Worm (Caenorhabditis elegans) whole organism, L1 larva: ENCODE data around the gene rme-6.
A peak's percentile ranks its signal among the peaks of the same experiment; 100 is the strongest.

Experiments used
- F16B12.6 ChIP-seq: fragments of 150-350 bp; optimal IDR thresholded peaks from 2 replicates; lab custom pipeline; 2014; ENCODE audit warnings: missing biosample characterization, missing genetic modification characterization
- ama-1 ChIP-seq: fragments of 150-350 bp; optimal IDR thresholded peaks from 2 replicates; lab custom pipeline; 2014
- blmp-1 ChIP-seq: fragments of 150-350 bp; optimal IDR thresholded peaks from 2 replicates; lab custom pipeline; 2014; ENCODE audit warnings: missing biosample characterization, missing genetic modification characterization
- ceh-8 ChIP-seq: fragments of 200-800 bp; sonication (Bioruptor generic); optimal IDR thresholded peaks from 2 replicates; lab custom pipeline; 2018; ENCODE audit warnings: mild to moderate bottlenecking, missing genetic modification characterization, moderate library complexity, missing compliant biosample characterization
- ceh-82 ChIP-seq, 3 experiments: fragments of 150-350 bp in 1 of 3; sonication (generic microtip) in 2 of 3; optimal IDR thresholded peaks; 2 replicates each; lab custom pipeline; 2014 to 2017; ENCODE audit warnings: missing biosample characterization in 3 of 3, missing genetic modification characterization in 3 of 3
- dpl-1 ChIP-seq, 3 experiments: fragments of 150-350 bp in 2 of 3; sonication (generic microtip) in 1 of 3; optimal IDR thresholded peaks; 2 replicates each; lab custom pipeline; 2014 to 2017; ENCODE audit warnings: missing biosample characterization in 3 of 3, missing genetic modification characterization in 3 of 3, missing genetic modification reagents in 3 of 3
- efl-1 ChIP-seq, 4 experiments: fragments of 150-350 bp; optimal IDR thresholded peaks in 3 of 4; peaks in 1 of 4; 1 replicate in 1 of 4; 2 replicates in 3 of 4; lab custom pipeline; 2014; ENCODE audit warnings: missing biosample characterization in 2 of 4, missing genetic modification characterization in 2 of 4, missing genetic modification reagents in 2 of 4
- elt-2 ChIP-seq: sonication (generic microtip); optimal IDR thresholded peaks from 2 replicates; lab custom pipeline; 2016; ENCODE audit warnings: missing genetic modification characterization, mild to moderate bottlenecking, inconsistent platforms, missing compliant biosample characterization, missing genetic modification reagents
- elt-3 ChIP-seq, 6 experiments: fragments of 150-350 bp in 1 of 6; sonication (generic microtip); optimal IDR thresholded peaks; 2 replicates each; lab custom pipeline; 2017 to 2018; ENCODE audit warnings: missing biosample characterization in 6 of 6, missing genetic modification characterization in 6 of 6, inconsistent platforms in 1 of 6
- fos-1 ChIP-seq: fragments of 150-350 bp; optimal IDR thresholded peaks from 2 replicates; lab custom pipeline; 2014; ENCODE audit warnings: missing biosample characterization, missing genetic modification characterization
- grh-1 ChIP-seq: fragments of 200-800 bp; sonication (Bioruptor generic); IDR thresholded peaks from 2 replicates; pipeline ENCODE4 v1.3.6; 2022; ENCODE audit warnings: missing genetic modification reagents, missing genetic modification characterization, missing compliant biosample characterization
- hlh-17 ChIP-seq: fragments of 200-800 bp; sonication (Bioruptor generic); optimal IDR thresholded peaks from 2 replicates; lab custom pipeline; 2018; ENCODE audit warnings: missing genetic modification characterization, mild to moderate bottlenecking, missing compliant biosample characterization, moderate library complexity, borderline replicate concordance
- hlh-4 ChIP-seq: sonication (generic microtip); optimal IDR thresholded peaks from 2 replicates; lab custom pipeline; 2016; ENCODE audit warnings: mild to moderate bottlenecking, missing genetic modification characterization, missing compliant biosample characterization
- irx-1 ChIP-seq: sonication (generic microtip); optimal IDR thresholded peaks from 2 replicates; lab custom pipeline; 2016; ENCODE audit warnings: missing genetic modification characterization, missing compliant biosample characterization
- jun-1 ChIP-seq: fragments of 150-350 bp; optimal IDR thresholded peaks from 2 replicates; lab custom pipeline; 2014; ENCODE audit warnings: missing biosample characterization, missing genetic modification reagents, missing genetic modification characterization
- lin-14 ChIP-seq: fragments of 200-800 bp; sonication (Bioruptor generic); optimal IDR thresholded peaks from 2 replicates; lab custom pipeline; 2018; ENCODE audit warnings: mild to moderate bottlenecking, missing genetic modification characterization, moderate library complexity, missing compliant biosample characterization
- lin-15B ChIP-seq: fragments of 150-350 bp; sonication (generic microtip); optimal IDR thresholded peaks from 3 replicates; lab custom pipeline; 2014; ENCODE audit warnings: missing biosample characterization, missing genetic modification characterization
- lin-35 ChIP-seq, 2 experiments: fragments of 150-350 bp; optimal IDR thresholded peaks; 2 replicates each; lab custom pipeline; 2014; ENCODE audit warnings: missing biosample characterization in 2 of 2, missing genetic modification characterization in 2 of 2, missing genetic modification reagents in 2 of 2
- lir-3 ChIP-seq: sonication (generic microtip); optimal IDR thresholded peaks from 2 replicates; lab custom pipeline; 2016; ENCODE audit warnings: mild to moderate bottlenecking, missing genetic modification characterization, moderate library complexity, missing compliant biosample characterization; ENCODE audit not compliant: poor library complexity
- lsy-2 ChIP-seq, 2 experiments: fragments of 150-350 bp; optimal IDR thresholded peaks; 2 replicates each; lab custom pipeline; 2014; ENCODE audit warnings: missing biosample characterization in 2 of 2, missing genetic modification characterization in 2 of 2
- mab-9 ChIP-seq: fragments of 200-800 bp; sonication (Bioruptor generic); IDR thresholded peaks from 2 replicates; pipeline ENCODE4 v1.3.6; 2022; ENCODE audit warnings: missing genetic modification reagents, missing genetic modification characterization, missing compliant biosample characterization
- mdl-1 ChIP-seq, 2 experiments: fragments of 150-350 bp; optimal IDR thresholded peaks; 2 replicates each; lab custom pipeline; 2014 to 2017; ENCODE audit warnings: missing biosample characterization in 2 of 2, missing genetic modification characterization in 2 of 2, inconsistent platforms in 1 of 2
- mep-1 ChIP-seq: fragments of 150-350 bp; optimal IDR thresholded peaks from 2 replicates; lab custom pipeline; 2014; ENCODE audit warnings: missing biosample characterization, missing genetic modification characterization
- nhr-19 ChIP-seq: fragments of 200-800 bp; sonication (Bioruptor generic); conservative IDR thresholded peaks from 2 replicates; pipeline ENCODE4 v1.3.6; 2022; ENCODE audit warnings: missing genetic modification characterization, missing compliant biosample characterization
- nhr-20 ChIP-seq: sonication (generic microtip); optimal IDR thresholded peaks from 2 replicates; lab custom pipeline; 2016; ENCODE audit warnings: mild to moderate bottlenecking, missing genetic modification characterization, missing compliant biosample characterization
- nhr-237 ChIP-seq: fragments of 150-350 bp; optimal IDR thresholded peaks from 2 replicates; lab custom pipeline; 2014; ENCODE audit warnings: missing biosample characterization, missing genetic modification characterization
- nhr-28 ChIP-seq: fragments of 150-350 bp; optimal IDR thresholded peaks from 2 replicates; lab custom pipeline; 2014; ENCODE audit warnings: missing biosample characterization, missing genetic modification characterization
- nhr-71 ChIP-seq: sonication (generic microtip); optimal IDR thresholded peaks from 2 replicates; lab custom pipeline; 2016; ENCODE audit warnings: mild to moderate bottlenecking, missing genetic modification characterization, moderate library complexity, missing compliant biosample characterization
- nhr-77 ChIP-seq: fragments of 150-350 bp; optimal IDR thresholded peaks from 2 replicates; lab custom pipeline; 2014; ENCODE audit warnings: missing biosample characterization, missing genetic modification characterization
- nhr-85 ChIP-seq: sonication (generic microtip); peaks from one replicate; lab custom pipeline; 2016; ENCODE audit warnings: missing genetic modification characterization, inconsistent platforms, missing compliant biosample characterization
- nhr-90 ChIP-seq: sonication (generic microtip); optimal IDR thresholded peaks from 2 replicates; lab custom pipeline; 2016; ENCODE audit warnings: mild to moderate bottlenecking, missing genetic modification characterization, missing compliant biosample characterization; ENCODE audit not compliant: poor library complexity
- pax-3 ChIP-seq: fragments of 200-800 bp; sonication (Bioruptor generic); optimal IDR thresholded peaks from 2 replicates; lab custom pipeline; 2018; ENCODE audit warnings: mild to moderate bottlenecking, missing genetic modification characterization, moderate library complexity, missing compliant biosample characterization
- rnt-1 ChIP-seq: sonication (generic microtip); optimal IDR thresholded peaks from 2 replicates; lab custom pipeline; 2016; ENCODE audit warnings: mild to moderate bottlenecking, missing genetic modification characterization, moderate library complexity, missing compliant biosample characterization
- skn-1 ChIP-seq: fragments of 150-350 bp; optimal IDR thresholded peaks from 2 replicates; lab custom pipeline; 2014; ENCODE audit warnings: missing biosample characterization, missing genetic modification characterization
- snu-23 ChIP-seq: sonication (generic microtip); optimal IDR thresholded peaks from 2 replicates; lab custom pipeline; 2016; ENCODE audit warnings: missing genetic modification characterization, missing compliant biosample characterization
- sptf-1 ChIP-seq: fragments of 150-350 bp; optimal IDR thresholded peaks from 2 replicates; lab custom pipeline; 2014; ENCODE audit warnings: missing biosample characterization, missing genetic modification characterization
- unc-86 ChIP-seq: sonication (generic microtip); optimal IDR thresholded peaks from 2 replicates; lab custom pipeline; 2016; ENCODE audit warnings: missing genetic modification characterization, missing compliant biosample characterization
- unc-98 ChIP-seq: fragments of 200-800 bp; sonication (Bioruptor generic); IDR thresholded peaks from 2 replicates; pipeline ENCODE4 v1.3.6; 2022; ENCODE audit warnings: missing genetic modification characterization, missing compliant biosample characterization
- xbp-1 ChIP-seq: sonication (generic microtip); optimal IDR thresholded peaks from 2 replicates; lab custom pipeline; 2016; ENCODE audit warnings: missing genetic modification characterization, missing compliant biosample characterization
- zip-4 ChIP-seq: fragments of 200-800 bp; sonication (Bioruptor generic); optimal IDR thresholded peaks from 2 replicates; lab custom pipeline; 2018; ENCODE audit warnings: mild to moderate bottlenecking, missing genetic modification characterization, moderate library complexity, missing compliant biosample characterization
- ztf-4 ChIP-seq: fragments of 150-350 bp; optimal IDR thresholded peaks from 2 replicates; lab custom pipeline; 2014; ENCODE audit warnings: missing biosample characterization, missing genetic modification characterization

The rme-6 gene

ce11 chrX:1123471-1123870 lies 26.5 kb downstream of the rme-6 start (continued):
- TF ChIP-seq jun-1 (tag; lab: Kevin White, UChicago) (no peak), ceh-82 (tag; optimal IDR thresholded peaks at IDR 0.05; lab: Kevin White, UChicago) (no peak), nhr-237 (tag; lab: Kevin White, UChicago) (no peak), lin-15B (tag; lab: Kevin White, UChicago) (no peak), nhr-77 (tag; lab: Kevin White, UChicago) (no peak), zip-4 (no peak)

- TF ChIP-seq efl-1 (optimal IDR thresholded peaks at IDR 0.05; lab: Kevin White, UChicago) (no peak), efl-1 (GFP tag; optimal IDR thresholded peaks at IDR 0.05 in 1 of 2; lab: Kevin White, UChicago) (peak in 1 of 2 experiments; percentile 7), lir-3 (tag; lab: Kevin White, UChicago) (no peak), sptf-1 (tag; lab: Kevin White, UChicago) (no peak), skn-1 (tag; lab: Kevin White, UChicago) (no peak), hlh-17 (GFP tag; lab: Kevin White, UChicago) (no peak), nhr-85 (tag; lab: Kevin White, UChicago) (peak; percentile 56), lin-14 (GFP tag; lab: Kevin White, UChicago) (peak; percentile 10), grh-1 (GFP tag; lab: Robert Waterston, UW) (peak; percentile 46), hlh-4 (tag; lab: Kevin White, UChicago) (no peak), mab-9 (GFP tag; lab: Robert Waterston, UW) (no peak), fos-1 (tag; lab: Kevin White, UChicago) (no peak), F16B12.6 (tag; lab: Kevin White, UChicago) (no peak), nhr-28 (tag; lab: Kevin White, UChicago) (no peak), elt-3 (tag; optimal IDR thresholded peaks at IDR 0.05; lab: Kevin White, UChicago) (peak in 1 of 6 experiments; percentile 5), snu-23 (GFP tag; lab: Kevin White, UChicago) (peak; percentile 1), mep-1 (tag; lab: Kevin White, UChicago) (no peak), unc-98 (GFP tag; lab: Robert Waterston, UW) (no peak), ztf-4 (tag; lab: Kevin White, UChicago) (no peak), lin-35 (GFP tag; optimal IDR thresholded peaks at IDR 0.05; lab: Kevin White, UChicago) (peak in 1 of 2 experiments; percentile 3)
These were observed 27.2 kb downstream of the rme-6 start, which contains the start of gene C05D9.9 for ce11 chrX:1124146-1124545. Gene C05D9.9, minus strand, starts transcription at chrX:1124246.

- peak; percentile 48 for TF ChIP-seq elt-2 (tag; lab: Kevin White, UChicago)
- TF ChIP-seq efl-1 (optimal IDR thresholded peaks at IDR 0.05; lab: Kevin White, UChicago), result no peak
- no peak for TF ChIP-seq efl-1 (GFP tag; optimal IDR thresholded peaks at IDR 0.05 in 1 of 2; lab: Kevin White, UChicago)
- TF ChIP-seq ceh-82 (tag; optimal IDR thresholded peaks at IDR 0.05; lab: Kevin White, UChicago), result no peak
These were observed 28.5 kb downstream of the rme-6 start, which contains the start of gene lmp-2 for ce11 chrX:1125426-1125825. Gene lmp-2, plus strand, starts transcription at chrX:1125615.

- TF ChIP-seq ztf-4 (tag; lab: Kevin White, UChicago) (no peak), nhr-85 (tag; lab: Kevin White, UChicago) (peak; percentile 6)
- TF ChIP-seq, all 84 proteins: peak for 1
These were observed 29.3 kb downstream of the rme-6 start for ce11 chrX:1126207-1126606.

ce11 chrX:1128503-1129036 lies 31.6 kb downstream of the rme-6 start, which contains the start of gene snx-1:
Gene snx-1, plus strand, starts transcription at chrX:1128986.
- no peak for TF ChIP-seq nhr-237 (tag; lab: Kevin White, UChicago)
- TF ChIP-seq ceh-82 (tag; optimal IDR thresholded peaks at IDR 0.05; lab: Kevin White, UChicago), result peak in 2 of 3 experiments; percentile 6 to 56
- no peak for TF ChIP-seq pax-3 (tag; lab: Kevin White, UChicago)
- TF ChIP-seq unc-86, result peak; percentile 0
- peak in 2 of 3 experiments; percentile 29 to 34 for TF ChIP-seq dpl-1 (GFP tag; optimal IDR thresholded peaks at IDR 0.05; lab: Kevin White, UChicago)
- TF ChIP-seq nhr-19 (GFP tag; lab: Robert Waterston, UW), result no peak
- peak; percentile 57 for TF ChIP-seq nhr-71 (tag; lab: Kevin White, UChicago)
- peak; percentile 54 for TF ChIP-seq nhr-20 (tag; lab: Kevin White, UChicago)
- TF ChIP-seq ceh-8 (GFP tag; lab: Kevin White, UChicago), result no peak
- peak; percentile 52 for TF ChIP-seq nhr-90 (tag; lab: Kevin White, UChicago)
- peak; percentile 24 for TF ChIP-seq irx-1
- peak; percentile 14 to 26 for TF ChIP-seq efl-1 (optimal IDR thresholded peaks at IDR 0.05; lab: Kevin White, UChicago)
- TF ChIP-seq efl-1 (GFP tag; optimal IDR thresholded peaks at IDR 0.05 in 1 of 2; lab: Kevin White, UChicago), result peak; percentile 3 to 11
- TF ChIP-seq rnt-1 (tag; lab: Kevin White, UChicago), result peak; percentile 47
- peak; percentile 88 for TF ChIP-seq lin-14 (GFP tag; lab: Kevin White, UChicago)
- TF ChIP-seq skn-1 (tag; lab: Kevin White, UChicago), result peak; percentile 87
- peak; percentile 10 to 49 for TF ChIP-seq lsy-2 (tag; optimal IDR thresholded peaks at IDR 0.05; lab: Kevin White, UChicago)
- peak; percentile 37 for TF ChIP-seq lin-15B (tag; lab: Kevin White, UChicago)
- peak; percentile 27 for TF ChIP-seq xbp-1 (tag; lab: Kevin White, UChicago)
- TF ChIP-seq mdl-1 (tag; optimal IDR thresholded peaks at IDR 0.05; lab: Kevin White, UChicago), result peak in 1 of 2 experiments; percentile 73
- TF ChIP-seq ama-1, result no peak
- TF ChIP-seq snu-23 (GFP tag; lab: Kevin White, UChicago), result peak; percentile 74
- TF ChIP-seq blmp-1 (tag; lab: Kevin White, UChicago), result peak; percentile 38
